Worm (Caenorhabditis elegans): ENCODE data around the gene C36C5.4.

- TF ChIP-seq nhr-237 (tag; optimal IDR thresholded peaks at IDR 0.05) = no peak
- TF ChIP-seq dpl-1 (GFP tag; optimal IDR thresholded peaks at IDR 0.05) = no peak
- no peak for TF ChIP-seq daf-12 (tag; optimal IDR thresholded peaks at IDR 0.05)
- no peak for TF ChIP-seq dve-1 (tag; optimal IDR thresholded peaks at IDR 0.05; ENCODE audit: insufficient read depth)
- TF ChIP-seq ceh-82 (tag; optimal IDR thresholded peaks at IDR 0.05) = no peak
- TF ChIP-seq unc-62 (GFP tag; optimal IDR thresholded peaks at IDR 0.05 in 1 of 2) = no peak
- TF ChIP-seq unc-62 (tag; optimal IDR thresholded peaks at IDR 0.05) = no peak
- no peak for TF ChIP-seq nhr-11 (tag; optimal IDR thresholded peaks at IDR 0.05)
Observed at ce11 chrV:3132116-3132515, 34.2 kb upstream of the C36C5.4 start.

Measured in whole organism, L4 larva.